Fruit fly (Drosophila melanogaster) whole organism: Measurements from ENCODE around the gene CG44815.

Experiments used
- CG8478 ChIP-seq: fragments of >200 bp; optimal IDR thresholded peaks from 2 replicates; lab custom pipeline; 2018; ENCODE audit warnings: inconsistent platforms
- Dll ChIP-seq: fragments of >200 bp; optimal IDR thresholded peaks from 2 replicates; lab custom pipeline; 2017
- EcR ChIP-seq, 2 experiments: fragments of >200 bp; optimal IDR thresholded peaks; 2 replicates each; lab custom pipeline; 2017; ENCODE audit warnings: missing biosample characterization in 2 of 2, missing genetic modification characterization in 2 of 2, missing genetic modification reagents in 2 of 2
- usp ChIP-seq: fragments of >200 bp; optimal IDR thresholded peaks from 2 replicates; lab custom pipeline; 2017; ENCODE audit warnings: missing biosample characterization, missing genetic modification characterization, mixed read lengths

DNA sequence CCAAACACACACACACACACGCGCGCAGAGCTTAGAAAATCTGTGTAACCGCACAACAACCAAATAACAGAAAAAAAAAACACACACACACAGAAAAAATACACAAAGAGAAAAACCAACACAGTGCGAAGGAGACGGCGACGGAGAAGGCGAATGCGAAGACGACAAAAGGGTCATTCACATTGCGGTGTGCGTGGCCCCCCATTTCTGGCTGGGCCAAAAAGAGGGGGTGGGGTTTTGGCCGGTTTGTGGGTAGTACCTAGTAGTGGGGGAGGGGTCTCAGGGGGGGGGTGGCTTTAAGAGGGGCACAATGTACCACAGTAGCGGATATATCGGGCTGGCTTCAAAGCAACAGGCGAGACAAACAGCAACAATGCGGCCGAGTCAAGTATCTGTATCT is 37.6 kb upstream of the CG44815 start:
- TF ChIP-seq Dll (lab: Kevin White, UChicago) = no peak
- no peak for TF ChIP-seq CG8478
- peak; percentile 9 to 86 for TF ChIP-seq EcR (GFP tag; optimal IDR thresholded peaks at IDR 0.05; lab: Kevin White, UChicago)
- no peak for TF ChIP-seq usp (GFP tag; lab: Kevin White, UChicago)
